Fruit fly (Drosophila melanogaster) whole organism, embryonic: ENCODE data around the gene Eig71Ei.
A peak's percentile ranks its signal among the peaks of the same experiment; 100 is the strongest.

ENCODE experiments used
- Antp ChIP-seq: fragments of 200-800 bp; sonication (Bioruptor generic); optimal IDR thresholded peaks from 3 replicates; lab custom pipeline; 2016; ENCODE audit warnings: missing biosample characterization, missing genetic modification characterization
- CG10321 ChIP-seq: fragments of 200-800 bp; sonication (Bioruptor generic); IDR thresholded peaks from 2 replicates; pipeline ENCODE4 v1.3.6; 2022; ENCODE audit warnings: missing biosample characterization, missing genetic modification characterization
- CG10462 ChIP-seq: fragments of 200-800 bp; sonication (Bioruptor generic); optimal IDR thresholded peaks from 2 replicates; lab custom pipeline; 2016; ENCODE audit warnings: missing biosample characterization, missing genetic modification characterization
- CG10543 ChIP-seq: fragments of 200-800 bp; sonication (Bioruptor generic); optimal IDR thresholded peaks from 3 replicates; lab custom pipeline; 2017; ENCODE audit warnings: missing biosample characterization, mild to moderate bottlenecking, missing genetic modification characterization, moderate library complexity
- CG12071 ChIP-seq: fragments of 200-800 bp; sonication (Bioruptor generic); optimal IDR thresholded peaks from 3 replicates; lab custom pipeline; 2018; ENCODE audit warnings: missing biosample characterization, mild to moderate bottlenecking, missing genetic modification characterization
- CG1233 ChIP-seq: fragments of 200-800 bp; sonication (Bioruptor generic); optimal IDR thresholded peaks from 4 replicates; lab custom pipeline; 2018; ENCODE audit warnings: missing biosample characterization, mild to moderate bottlenecking, missing genetic modification characterization
- CG12659 ChIP-seq: fragments of 200-800 bp; sonication (Bioruptor generic); optimal IDR thresholded peaks from 3 replicates; lab custom pipeline; 2017; ENCODE audit warnings: mild to moderate bottlenecking, missing biosample characterization, missing genetic modification reagents, missing genetic modification characterization
- CG13775 ChIP-seq: fragments of 200-800 bp; sonication (Bioruptor generic); optimal IDR thresholded peaks from 3 replicates; lab custom pipeline; 2017; ENCODE audit warnings: missing biosample characterization, mild to moderate bottlenecking, missing genetic modification characterization
- CG17802 ChIP-seq: fragments of 200-800 bp; sonication (Bioruptor generic); optimal IDR thresholded peaks from 2 replicates; lab custom pipeline; 2018; ENCODE audit warnings: missing biosample characterization, mild to moderate bottlenecking, missing genetic modification characterization, moderate library complexity
- CG17912 ChIP-seq: fragments of 200-800 bp; sonication (Bioruptor generic); optimal IDR thresholded peaks from 2 replicates; lab custom pipeline; 2018; ENCODE audit warnings: missing biosample characterization, mild to moderate bottlenecking, missing genetic modification characterization
- CG31224 ChIP-seq: fragments of 200-800 bp; sonication (Bioruptor generic); IDR thresholded peaks from 2 replicates; pipeline ENCODE4 v1.3.6; 2022; ENCODE audit warnings: missing biosample characterization, missing genetic modification characterization
- CG31365 ChIP-seq: fragments of 200-800 bp; sonication (Bioruptor generic); optimal IDR thresholded peaks from 2 replicates; lab custom pipeline; 2018; ENCODE audit warnings: missing biosample characterization, mild to moderate bottlenecking, missing genetic modification characterization
- CG34224 ChIP-seq: fragments of 200-800 bp; sonication (Bioruptor generic); IDR thresholded peaks from 3 replicates; pipeline ENCODE4 v1.3.6; 2022; ENCODE audit warnings: missing biosample characterization, missing genetic modification characterization; ENCODE audit not compliant: partially characterized antibody
- CG3726 ChIP-seq: fragments of 200-800 bp; sonication (Bioruptor generic); IDR thresholded peaks from 3 replicates; pipeline ENCODE4, ENCODE4 v1.3.6; 2022; ENCODE audit warnings: missing biosample characterization, missing genetic modification characterization
- CG4617 ChIP-seq: fragments of 200-800 bp; sonication (Bioruptor generic); optimal IDR thresholded peaks from 3 replicates; lab custom pipeline; 2016; ENCODE audit warnings: missing biosample characterization, missing genetic modification characterization, borderline replicate concordance
- CG9215 ChIP-seq: fragments of 200-800 bp; sonication (Bioruptor generic); IDR thresholded peaks from 2 replicates; pipeline ENCODE4 v1.3.6; 2022; ENCODE audit warnings: missing biosample characterization, missing genetic modification characterization
- CG9437 ChIP-seq: fragments of 200-800 bp; sonication (Bioruptor generic); optimal IDR thresholded peaks from 2 replicates; lab custom pipeline; 2018; ENCODE audit warnings: missing biosample characterization, mild to moderate bottlenecking, missing genetic modification characterization
- CoRest ChIP-seq: fragments of 200-800 bp; sonication (Bioruptor generic); optimal IDR thresholded peaks from 3 replicates; lab custom pipeline; 2018; ENCODE audit warnings: missing biosample characterization, mild to moderate bottlenecking, missing genetic modification characterization, moderate library complexity
- Dad ChIP-seq: fragments of 200-800 bp; sonication (Bioruptor generic); optimal IDR thresholded peaks from 3 replicates; lab custom pipeline; 2016; ENCODE audit warnings: missing biosample characterization, missing genetic modification characterization
- Dbx ChIP-seq: fragments of 200-800 bp; sonication (Bioruptor generic); IDR thresholded peaks from 3 replicates; pipeline ENCODE4 v1.3.6; 2022; ENCODE audit warnings: missing biosample characterization, missing genetic modification characterization
- E2f1 ChIP-seq: fragments of 200-800 bp; sonication (Bioruptor generic); IDR thresholded peaks from 2 replicates; pipeline ENCODE4 v1.3.6; 2022; ENCODE audit warnings: missing biosample characterization, missing genetic modification characterization
- Eip74EF ChIP-seq, 2 experiments: fragments of 200-800 bp in 1 of 2; fragments of >200 bp in 1 of 2; sonication (Bioruptor generic) in 1 of 2; optimal IDR thresholded peaks; 2 replicates each; lab custom pipeline; 2017 to 2019; ENCODE audit warnings: missing biosample characterization in 2 of 2, missing genetic modification characterization in 2 of 2, mild to moderate bottlenecking in 1 of 2, moderate library complexity in 1 of 2
- Gug ChIP-seq: fragments of 200-800 bp; sonication (Bioruptor generic); IDR thresholded peaks from 4 replicates; pipeline ENCODE4 v1.3.6; 2022; ENCODE audit warnings: missing biosample characterization, missing genetic modification characterization
- HLHmδ ChIP-seq: fragments of 200-800 bp; sonication (Bioruptor generic); optimal IDR thresholded peaks from 2 replicates; lab custom pipeline; 2018; ENCODE audit warnings: missing biosample characterization, mild to moderate bottlenecking, missing genetic modification characterization, moderate library complexity
- Med ChIP-seq: fragments of 200-800 bp; sonication (Bioruptor generic); peaks from one replicate; lab custom pipeline; 2016; ENCODE audit warnings: missing biosample characterization, missing genetic modification characterization, mild to moderate bottlenecking, inconsistent platforms, moderate library complexity
- NFAT ChIP-seq: fragments of 200-800 bp; sonication (Bioruptor generic); IDR thresholded peaks from 2 replicates; pipeline ENCODE4 v1.3.6; 2022; ENCODE audit warnings: missing biosample characterization, missing genetic modification characterization
- Oaz ChIP-seq: fragments of 200-800 bp; sonication (Bioruptor generic); IDR thresholded peaks from 2 replicates; pipeline ENCODE4 v1.3.6; 2022; ENCODE audit warnings: missing biosample characterization, missing genetic modification characterization
- Rx ChIP-seq: fragments of 200-800 bp; sonication (Bioruptor generic); IDR thresholded peaks from 2 replicates; pipeline ENCODE4 v1.3.6; 2022; ENCODE audit warnings: missing biosample characterization, missing genetic modification characterization
- Sox102F ChIP-seq: fragments of 200-800 bp; sonication (Bioruptor generic); optimal IDR thresholded peaks from 2 replicates; lab custom pipeline; 2018; ENCODE audit warnings: missing biosample characterization, mild to moderate bottlenecking, missing genetic modification characterization, moderate library complexity
- Ssrp ChIP-seq: fragments of 200-800 bp; sonication (Bioruptor generic); optimal IDR thresholded peaks from 2 replicates; lab custom pipeline; 2018; ENCODE audit warnings: missing biosample characterization, mild to moderate bottlenecking, missing genetic modification characterization, moderate library complexity
- Stat92E ChIP-seq, 3 experiments: fragments of >200 bp in 2 of 3; fragments of 200-800 bp in 1 of 3; sonication (Bioruptor generic) in 1 of 3; optimal IDR thresholded peaks; 2 replicates each; lab custom pipeline; 2017 to 2019; ENCODE audit warnings: missing biosample characterization in 3 of 3, missing genetic modification characterization in 3 of 3, mild to moderate bottlenecking in 1 of 3, moderate library complexity in 1 of 3
- ara ChIP-seq: fragments of 200-800 bp; sonication (Bioruptor generic); IDR thresholded peaks from 2 replicates; pipeline ENCODE4 v1.3.6; 2022; ENCODE audit warnings: missing biosample characterization, missing genetic modification characterization
- ase ChIP-seq: fragments of 200-800 bp; sonication (Bioruptor generic); IDR thresholded peaks from 3 replicates; pipeline ENCODE4 v1.3.6; 2022; ENCODE audit warnings: missing biosample characterization, missing genetic modification characterization
- btn ChIP-seq: fragments of 200-800 bp; sonication (Bioruptor generic); optimal IDR thresholded peaks from 2 replicates; lab custom pipeline; 2016; ENCODE audit warnings: missing biosample characterization, missing genetic modification characterization
- dmrt11E ChIP-seq: fragments of 200-800 bp; sonication (Bioruptor generic); optimal IDR thresholded peaks from 3 replicates; lab custom pipeline; 2018; ENCODE audit warnings: missing biosample characterization, mild to moderate bottlenecking, missing genetic modification characterization, moderate library complexity
- dpn ChIP-seq, 2 experiments: fragments of 200-800 bp; sonication (Bioruptor generic); optimal IDR thresholded peaks; 3 replicates each; lab custom pipeline; 2016; ENCODE audit warnings: missing biosample characterization in 2 of 2, missing genetic modification characterization in 2 of 2
- fd3F ChIP-seq: fragments of 200-800 bp; sonication (Bioruptor generic); optimal IDR thresholded peaks from 2 replicates; lab custom pipeline; 2018; ENCODE audit warnings: missing biosample characterization, mild to moderate bottlenecking, missing genetic modification characterization, moderate library complexity
- h ChIP-seq: fragments of >200 bp; optimal IDR thresholded peaks from 2 replicates; lab custom pipeline; 2017
- her ChIP-seq: fragments of 200-800 bp; sonication (Bioruptor generic); optimal IDR thresholded peaks from 2 replicates; lab custom pipeline; 2016; ENCODE audit warnings: missing biosample characterization, missing genetic modification characterization
- jumu ChIP-seq: fragments of 200-800 bp; sonication (Bioruptor generic); optimal IDR thresholded peaks from 3 replicates; lab custom pipeline; 2016; ENCODE audit warnings: missing biosample characterization, missing genetic modification characterization
- ken ChIP-seq: fragments of 200-800 bp; sonication (Bioruptor generic); IDR thresholded peaks from 3 replicates; pipeline ENCODE4 v1.3.6; 2022; ENCODE audit warnings: missing biosample characterization, missing genetic modification characterization
- pan ChIP-seq, 4 experiments: fragments of >200 bp in 3 of 4; fragments of 200-800 bp in 1 of 4; sonication (Bioruptor generic) in 1 of 4; optimal IDR thresholded peaks in 3 of 4; IDR thresholded peaks in 1 of 4; 2 replicates each; pipeline versions ENCODE4 v1.3.6 to Lab custom; 2017 to 2022; ENCODE audit warnings: missing biosample characterization in 2 of 4, missing genetic modification characterization in 2 of 4, mixed read lengths in 1 of 4
- ranshi ChIP-seq: fragments of 200-800 bp; sonication (Bioruptor generic); IDR thresholded peaks from 2 replicates; pipeline ENCODE4 v1.3.6; 2022; ENCODE audit warnings: missing biosample characterization, missing genetic modification characterization
- scrt ChIP-seq: fragments of 200-800 bp; sonication (Bioruptor generic); optimal IDR thresholded peaks from 2 replicates; lab custom pipeline; 2018; ENCODE audit warnings: missing biosample characterization, mild to moderate bottlenecking, missing genetic modification characterization, moderate library complexity
- sens ChIP-seq: fragments of 200-800 bp; sonication (Bioruptor generic); peaks from one replicate; lab custom pipeline; 2016; ENCODE audit warnings: missing biosample characterization, missing genetic modification characterization
- seq ChIP-seq: fragments of 200-800 bp; sonication (Bioruptor generic); IDR thresholded peaks from 2 replicates; pipeline ENCODE4 v1.3.6; 2022; ENCODE audit warnings: missing biosample characterization, missing genetic modification characterization
- shn ChIP-seq: fragments of 200-800 bp; sonication (Bioruptor generic); optimal IDR thresholded peaks from 3 replicates; lab custom pipeline; 2016; ENCODE audit warnings: missing biosample characterization, missing genetic modification characterization
- sr ChIP-seq: fragments of 200-800 bp; sonication (Bioruptor generic); IDR thresholded peaks from 3 replicates; pipeline ENCODE4 v1.3.6; 2022; ENCODE audit warnings: missing biosample characterization, missing genetic modification characterization
- tio ChIP-seq: fragments of 200-800 bp; sonication (Bioruptor generic); optimal IDR thresholded peaks from 2 replicates; lab custom pipeline; 2017; ENCODE audit warnings: missing biosample characterization, missing genetic modification characterization, inconsistent platforms
- zf30C ChIP-seq: fragments of 200-800 bp; sonication (Bioruptor generic); optimal IDR thresholded peaks from 3 replicates; lab custom pipeline; 2018; ENCODE audit warnings: missing biosample characterization, mild to moderate bottlenecking, missing genetic modification characterization

Eig71Ei gene

dm6 chr3L:15675111-15675510, 15.6 kb downstream of the Eig71Ei start (continued):
- TF ChIP-seq Gug (no peak), CG17912 (no peak), Dbx (GFP tag; lab: Robert Waterston, UW) (no peak), CG17802 (tag; lab: Kevin White, UChicago) (peak; percentile 52), HLHmδ (no peak), NFAT (GFP tag; lab: Robert Waterston, UW) (no peak), dpn (GFP tag; optimal IDR thresholded peaks at IDR 0.05; lab: Kevin White, UChicago) (peak; percentile 48 to 53), CG31224 (GFP tag; lab: Robert Waterston, UW) (no peak), btn (GFP tag; lab: Kevin White, UChicago) (peak; percentile 59), Eip74EF (GFP tag; optimal IDR thresholded peaks at IDR 0.05; lab: Kevin White, UChicago) (no peak), h (no peak), Stat92E (GFP tag; optimal IDR thresholded peaks at IDR 0.05; lab: Kevin White, UChicago) (peak in 1 of 3 experiments; percentile 51), CG12659 (GFP tag; lab: Kevin White, UChicago) (peak; percentile 25), CG13775 (GFP tag; lab: Kevin White, UChicago) (peak; percentile 66), her (GFP tag; lab: Kevin White, UChicago) (no peak), Rx (GFP tag; lab: Robert Waterston, UW) (peak; percentile 40), ken (no peak), sr (GFP tag; lab: Robert Waterston, UW) (no peak), jumu (peak; percentile 57), Oaz (GFP tag; lab: Robert Waterston, UW) (no peak), E2f1 (GFP tag; lab: Robert Waterston, UW) (0 out of 2 replicates have a peak, but pooled peaks have one; percentile 37), pan (optimal IDR thresholded peaks at IDR 0.05; lab: Kevin White, UChicago) (no peak), pan (GFP tag; optimal IDR thresholded peaks at IDR 0.05 in 1 of 2, IDR thresholded peaks at IDR 0.05 in 1 of 2) (peak in 1 of 2 experiments; percentile 12), Dad (GFP tag; lab: Kevin White, UChicago) (no peak), ara (GFP tag; lab: Robert Waterston, UW) (peak; percentile 80; the same call in 1 of the 2 replicates), shn (GFP tag; lab: Kevin White, UChicago) (peak; percentile 26), Antp (GFP tag; lab: Kevin White, UChicago) (peak; percentile 40), CG10462 (GFP tag; lab: Kevin White, UChicago) (peak; percentile 57), tio (GFP tag; lab: Kevin White, UChicago) (peak; percentile 48), sens (GFP tag; lab: Kevin White, UChicago) (peak; percentile 99), CG12071 (GFP tag; lab: Kevin White, UChicago) (no peak), Med (GFP tag; lab: Kevin White, UChicago) (peak; percentile 85), Ssrp (tag; lab: Kevin White, UChicago) (peak; percentile 78), CG1233 (GFP tag; lab: Kevin White, UChicago) (peak; percentile 61), fd3F (GFP tag; lab: Kevin White, UChicago) (no peak), CG9437 (peak; percentile 7), CG4617 (peak; percentile 28), CG34224 (GFP tag; lab: Robert Waterston, UW) (no peak), ranshi (GFP tag; lab: Robert Waterston, UW) (peak; percentile 12; the same call in 1 of the 2 replicates), CG10543 (GFP tag; lab: Kevin White, UChicago) (no peak), ase (GFP tag; lab: Robert Waterston, UW) (peak; percentile 25; the same call in 1 of the 3 replicates), scrt (GFP tag; lab: Kevin White, UChicago) (no peak), CG31365 (tag; lab: Kevin White, UChicago) (no peak), seq (no peak), CG3726 (GFP tag; lab: Robert Waterston, UW) (no peak), CoRest (tag; lab: Kevin White, UChicago) (peak; percentile 71), zf30C (GFP tag; lab: Kevin White, UChicago) (peak; percentile 84), Sox102F (GFP tag; lab: Kevin White, UChicago) (peak; percentile 67), CG9215 (GFP tag; lab: Robert Waterston, UW) (0 out of 2 replicates have a peak, but pooled peaks have one; percentile 13), dmrt11E (tag; lab: Kevin White, UChicago) (peak; percentile 95), CG10321 (GFP tag; lab: Robert Waterston, UW) (no peak)
